Worm (Caenorhabditis elegans) whole organism, young adult: ENCODE data around the gene F56D5.5.
A peak's percentile ranks its signal among the peaks of the same experiment; 100 is the strongest.

Experiments used
- B0019.2 ChIP-seq: fragments of 200-800 bp; sonication (Bioruptor generic); conservative IDR thresholded peaks from 2 replicates; pipeline ENCODE4 v1.3.6; 2022; ENCODE audit warnings: missing genetic modification reagents, missing genetic modification characterization, missing compliant biosample characterization
- B0035.1 ChIP-seq: sonication (generic microtip); optimal IDR thresholded peaks from 2 replicates; lab custom pipeline; 2016; ENCODE audit warnings: missing genetic modification characterization, mild to moderate bottlenecking, missing compliant biosample characterization, missing genotype, missing genetic modification reagents
- F49E8.2 ChIP-seq: sonication (generic microtip); optimal IDR thresholded peaks from 3 replicates; lab custom pipeline; 2017; ENCODE audit warnings: missing genetic modification characterization, mild to moderate bottlenecking, missing compliant biosample characterization, antibody characterized with exemption, moderate library complexity; ENCODE audit not compliant: insufficient read depth
- F57C9.4 ChIP-seq: sonication (generic microtip); optimal IDR thresholded peaks from 2 replicates; lab custom pipeline; 2017; ENCODE audit warnings: mild to moderate bottlenecking, missing genetic modification characterization, missing compliant biosample characterization
- K11D2.4 ChIP-seq: fragments of 200-800 bp; sonication (Bioruptor generic); IDR thresholded peaks from 2 replicates; pipeline ENCODE4 v1.3.6; 2022; ENCODE audit warnings: missing genetic modification reagents, missing genetic modification characterization, missing compliant biosample characterization
- K12H6.12 ChIP-seq: fragments of 200-800 bp; sonication (Bioruptor generic); optimal IDR thresholded peaks from 2 replicates; lab custom pipeline; 2018; ENCODE audit warnings: mild to moderate bottlenecking, missing genetic modification characterization, missing compliant biosample characterization
- T26A5.8 ChIP-seq: sonication (generic microtip); optimal IDR thresholded peaks from 2 replicates; lab custom pipeline; 2016; ENCODE audit warnings: missing genetic modification characterization, missing compliant biosample characterization
- Y53F4B.3 ChIP-seq: fragments of 200-800 bp; sonication (Bioruptor generic); IDR thresholded peaks from 2 replicates; pipeline ENCODE4 v1.3.6; 2022; ENCODE audit warnings: missing genetic modification reagents, missing genetic modification characterization, missing compliant biosample characterization
- Y95B8A.8 ChIP-seq: fragments of 200-800 bp; sonication (Bioruptor generic); IDR thresholded peaks from 2 replicates; pipeline ENCODE4 v1.3.6; 2022; ENCODE audit warnings: missing genetic modification reagents, missing genetic modification characterization, missing compliant biosample characterization
- ZK185.1 ChIP-seq: sonication (generic microtip); optimal IDR thresholded peaks from 2 replicates; lab custom pipeline; 2016; ENCODE audit warnings: mild to moderate bottlenecking, missing genetic modification characterization, missing compliant biosample characterization; ENCODE audit not compliant: poor library complexity, severe bottlenecking
- akir-1 ChIP-seq: fragments of 200-800 bp; sonication (Bioruptor generic); optimal IDR thresholded peaks from 2 replicates; lab custom pipeline; 2018; ENCODE audit warnings: mild to moderate bottlenecking, missing genetic modification characterization, moderate library complexity, missing compliant biosample characterization
- ama-1 ChIP-seq, 3 experiments: fragments of 150-350 bp in 1 of 3; sonication (generic microtip) in 2 of 3; optimal IDR thresholded peaks; 2 replicates each; lab custom pipeline; 2014 to 2018; ENCODE audit warnings: missing biosample characterization in 2 of 3, missing genetic modification characterization in 2 of 3, missing genetic modification reagents in 2 of 3
- atf-7 ChIP-seq: sonication (generic microtip); optimal IDR thresholded peaks from 2 replicates; lab custom pipeline; 2017; ENCODE audit warnings: mild to moderate bottlenecking, missing genetic modification characterization, missing compliant biosample characterization
- attf-5 ChIP-seq: fragments of 200-800 bp; sonication (Bioruptor generic); optimal IDR thresholded peaks from 2 replicates; lab custom pipeline; 2018; ENCODE audit warnings: mild to moderate bottlenecking, missing genetic modification characterization, missing compliant biosample characterization
- bed-1 ChIP-seq: fragments of 200-800 bp; sonication (Bioruptor generic); IDR thresholded peaks from 2 replicates; pipeline ENCODE4 v1.3.6; 2022; ENCODE audit warnings: missing genetic modification reagents, missing genetic modification characterization, missing compliant biosample characterization
- ccch-3 ChIP-seq: fragments of 200-800 bp; sonication (Bioruptor generic); optimal IDR thresholded peaks from 2 replicates; lab custom pipeline; 2018; ENCODE audit warnings: mild to moderate bottlenecking, missing genetic modification characterization, missing compliant biosample characterization
- cebp-1 ChIP-seq, 2 experiments: fragments of 200-800 bp in 1 of 2; sonication (Bioruptor generic) in 1 of 2; sonication (generic microtip) in 1 of 2; IDR thresholded peaks in 1 of 2; optimal IDR thresholded peaks in 1 of 2; 2 replicates each; pipeline versions ENCODE4 v1.3.6 to Lab custom; 2017 to 2022; ENCODE audit warnings: missing compliant biosample characterization in 2 of 2, missing genetic modification characterization in 2 of 2, mild to moderate bottlenecking in 1 of 2, missing genetic modification reagents in 1 of 2, moderate library complexity in 1 of 2
- ceh-27 ChIP-seq: fragments of 200-800 bp; sonication (Bioruptor generic); optimal IDR thresholded peaks from 2 replicates; lab custom pipeline; 2018; ENCODE audit warnings: mild to moderate bottlenecking, missing genetic modification characterization, moderate library complexity, missing compliant biosample characterization
- ceh-58 ChIP-seq: fragments of 200-800 bp; sonication (Bioruptor generic); IDR thresholded peaks from 2 replicates; pipeline ENCODE4 v1.3.6; 2022; ENCODE audit warnings: missing genetic modification characterization, missing compliant biosample characterization
- ceh-91 ChIP-seq: fragments of 200-800 bp; sonication (Bioruptor generic); IDR thresholded peaks from 2 replicates; pipeline ENCODE4 v1.3.6; 2022; ENCODE audit warnings: missing genetic modification reagents, missing genetic modification characterization, missing compliant biosample characterization
- dox-1 ChIP-seq: fragments of 200-800 bp; sonication (Bioruptor generic); IDR thresholded peaks from 2 replicates; pipeline ENCODE4 v1.3.6; 2022; ENCODE audit warnings: missing genetic modification reagents, missing genetic modification characterization, missing compliant biosample characterization
- efl-1 ChIP-seq: fragments of 150-350 bp; optimal IDR thresholded peaks from 2 replicates; lab custom pipeline; 2014; ENCODE audit warnings: missing biosample characterization, missing genetic modification reagents, missing genetic modification characterization
- egl-44 ChIP-seq: fragments of 200-800 bp; sonication (Bioruptor generic); IDR thresholded peaks from 2 replicates; pipeline ENCODE4 v1.3.6; 2022; ENCODE audit warnings: missing genetic modification reagents, missing genetic modification characterization, missing compliant biosample characterization
- hlh-12 ChIP-seq: sonication (generic microtip); optimal IDR thresholded peaks from 2 replicates; lab custom pipeline; 2016; ENCODE audit warnings: missing genetic modification characterization, missing compliant biosample characterization
- hmg-20 ChIP-seq: fragments of 200-800 bp; sonication (Bioruptor generic); IDR thresholded peaks from 2 replicates; pipeline ENCODE4 v1.3.6; 2022; ENCODE audit warnings: missing genetic modification reagents, missing genetic modification characterization, missing compliant biosample characterization
- hrde-1 ChIP-seq: sonication (generic microtip); optimal IDR thresholded peaks from 2 replicates; lab custom pipeline; 2016; ENCODE audit warnings: missing genetic modification characterization, mild to moderate bottlenecking, missing compliant biosample characterization, moderate library complexity, missing genotype, missing genetic modification reagents, borderline replicate concordance
- lin-26 ChIP-seq: fragments of 200-800 bp; sonication (Bioruptor generic); IDR thresholded peaks from 2 replicates; pipeline ENCODE4 v1.3.6; 2022; ENCODE audit warnings: missing genetic modification reagents, missing genetic modification characterization, missing compliant biosample characterization
- lin-35 ChIP-seq, 3 experiments: fragments of 150-350 bp in 2 of 3; sonication (generic microtip) in 1 of 3; optimal IDR thresholded peaks; 2 replicates each; lab custom pipeline; 2014 to 2018; ENCODE audit warnings: missing biosample characterization in 3 of 3, missing genetic modification characterization in 3 of 3, missing genetic modification reagents in 3 of 3
- lir-1 ChIP-seq: fragments of 200-800 bp; sonication (Bioruptor generic); conservative IDR thresholded peaks from 2 replicates; pipeline ENCODE4 v1.3.6; 2022; ENCODE audit warnings: missing genetic modification reagents, missing genetic modification characterization, missing compliant biosample characterization
- mxl-1 ChIP-seq: sonication (generic microtip); optimal IDR thresholded peaks from 2 replicates; lab custom pipeline; 2016; ENCODE audit warnings: missing genetic modification characterization, missing compliant biosample characterization
- nfya-1 ChIP-seq: sonication (generic microtip); optimal IDR thresholded peaks from 2 replicates; lab custom pipeline; 2017; ENCODE audit warnings: antibody characterized with exemption, missing compliant biosample characterization, missing genetic modification characterization, borderline replicate concordance; ENCODE audit not compliant: insufficient read depth
- nfyb-1 ChIP-seq: fragments of 200-800 bp; sonication (Bioruptor generic); IDR thresholded peaks from 2 replicates; pipeline ENCODE4 v1.3.6; 2022; ENCODE audit warnings: missing genetic modification reagents, missing genetic modification characterization, missing compliant biosample characterization
- nhr-80 ChIP-seq: sonication (generic microtip); optimal IDR thresholded peaks from 2 replicates; lab custom pipeline; 2016; ENCODE audit warnings: missing genetic modification characterization, missing compliant biosample characterization
- pha-4 ChIP-seq: fragments of 150-350 bp; sonication (generic microtip); optimal IDR thresholded peaks from 2 replicates; lab custom pipeline; 2014; ENCODE audit warnings: missing biosample characterization, missing genetic modification reagents, missing genetic modification characterization
- sdz-38 ChIP-seq: sonication (generic microtip); optimal IDR thresholded peaks from 2 replicates; lab custom pipeline; 2016; ENCODE audit warnings: missing genotype, missing genetic modification characterization, missing compliant biosample characterization
- sea-2 ChIP-seq: fragments of 200-800 bp; sonication (Bioruptor generic); IDR thresholded peaks from 2 replicates; pipeline ENCODE4 v1.3.6; 2022; ENCODE audit warnings: missing genetic modification characterization, missing compliant biosample characterization
- snpc-4 ChIP-seq, 5 experiments: fragments of 150-350 bp in 1 of 5; sonication (generic microtip) in 4 of 5; optimal IDR thresholded peaks; 2 replicates each; lab custom pipeline; 2014 to 2018; ENCODE audit warnings: missing genetic modification characterization in 5 of 5, missing biosample characterization in 3 of 5, antibody characterized with exemption in 2 of 5, mild to moderate bottlenecking in 2 of 5, missing compliant biosample characterization in 2 of 5, missing genotype in 2 of 5, moderate library complexity in 2 of 5, missing genetic modification reagents in 1 of 5
- sptf-2 ChIP-seq: fragments of 200-800 bp; sonication (Bioruptor generic); optimal IDR thresholded peaks from 2 replicates; lab custom pipeline; 2018; ENCODE audit warnings: mild to moderate bottlenecking, missing genetic modification characterization, missing compliant biosample characterization
- tbx-9 ChIP-seq: sonication (generic microtip); optimal IDR thresholded peaks from 2 replicates; lab custom pipeline; 2016; ENCODE audit warnings: borderline replicate concordance, missing genetic modification characterization, inconsistent platforms, missing compliant biosample characterization
- tlf-1 ChIP-seq: fragments of 200-800 bp; sonication (Bioruptor generic); optimal IDR thresholded peaks from 2 replicates; lab custom pipeline; 2018; ENCODE audit warnings: mild to moderate bottlenecking, missing genetic modification characterization, missing compliant biosample characterization
- xnd-1 ChIP-seq: sonication (generic microtip); optimal IDR thresholded peaks from 2 replicates; lab custom pipeline; 2016; ENCODE audit warnings: missing genotype, missing genetic modification reagents, missing genetic modification characterization, missing compliant biosample characterization
- zfh-2 ChIP-seq: fragments of 200-800 bp; sonication (Bioruptor generic); conservative IDR thresholded peaks from 2 replicates; pipeline ENCODE4 v1.3.6; 2022; ENCODE audit warnings: missing genetic modification reagents, missing genetic modification characterization, missing compliant biosample characterization
- zim-3 ChIP-seq: sonication (generic microtip); optimal IDR thresholded peaks from 2 replicates; lab custom pipeline; 2017; ENCODE audit warnings: mild to moderate bottlenecking, missing genetic modification characterization, moderate library complexity, missing compliant biosample characterization
- ztf-18 ChIP-seq: sonication (generic microtip); optimal IDR thresholded peaks from 2 replicates; lab custom pipeline; 2016; ENCODE audit warnings: missing genotype, mild to moderate bottlenecking, missing genetic modification characterization, missing compliant biosample characterization
- ztf-22 ChIP-seq: fragments of 200-800 bp; sonication (Bioruptor generic); optimal IDR thresholded peaks from 2 replicates; lab custom pipeline; 2018; ENCODE audit warnings: mild to moderate bottlenecking, missing genetic modification characterization, moderate library complexity, missing compliant biosample characterization
- ztf-6 ChIP-seq: fragments of 200-800 bp; sonication (Bioruptor generic); IDR thresholded peaks from 2 replicates; pipeline ENCODE4 v1.3.6; 2022; ENCODE audit warnings: missing genetic modification reagents, missing genetic modification characterization, missing compliant biosample characterization

Gene F56D5.5

ce11 chrIV:9440880-9441336, 33.0 kb upstream of the F56D5.5 start, which contains the start of gene idh-1 (continued):
- TF ChIP-seq sptf-2 (GFP tag; lab: Kevin White, UChicago) (no peak), B0035.1 (tag; lab: Kevin White, UChicago) (no peak), bed-1 (GFP tag; lab: Robert Waterston, UW) (no peak), ztf-6 (GFP tag; lab: Robert Waterston, UW) (no peak), F57C9.4 (tag; lab: Kevin White, UChicago) (no peak), hlh-12 (tag; lab: Kevin White, UChicago) (no peak), Y53F4B.3 (no peak), ZK185.1 (tag; lab: Kevin White, UChicago) (no peak), pha-4 (tag; lab: Kevin White, UChicago) (no peak), sdz-38 (tag; lab: Kevin White, UChicago) (no peak), attf-5 (GFP tag; lab: Kevin White, UChicago) (peak; percentile 38), ztf-22 (GFP tag; lab: Kevin White, UChicago) (no peak), F49E8.2 (tag; lab: Kevin White, UChicago) (peak; percentile 13), K11D2.4 (GFP tag; lab: Robert Waterston, UW) (no peak), egl-44 (GFP tag; lab: Robert Waterston, UW) (no peak), sea-2 (no peak), ceh-58 (GFP tag; lab: Robert Waterston, UW) (no peak), nhr-80 (tag; lab: Kevin White, UChicago) (peak; percentile 20), lin-26 (GFP tag; lab: Robert Waterston, UW) (no peak), xnd-1 (tag; lab: Kevin White, UChicago) (peak; percentile 77), mxl-1 (tag; lab: Kevin White, UChicago) (no peak), zim-3 (tag; lab: Kevin White, UChicago) (peak; percentile 42), dox-1 (GFP tag; lab: Robert Waterston, UW) (peak; percentile 64; the same call in 1 of the 2 replicates), tbx-9 (tag; lab: Kevin White, UChicago) (peak; percentile 23), efl-1 (GFP tag; lab: Kevin White, UChicago) (peak; percentile 95), cebp-1 (GFP tag; IDR thresholded peaks at IDR 0.05; lab: Robert Waterston, UW) (no peak), cebp-1 (tag; optimal IDR thresholded peaks at IDR 0.05; lab: Kevin White, UChicago) (peak; percentile 36), ceh-91 (peak; percentile 85), hmg-20 (GFP tag; lab: Robert Waterston, UW) (no peak), hrde-1 (tag; lab: Kevin White, UChicago) (no peak), tlf-1 (GFP tag; lab: Kevin White, UChicago) (peak; percentile 75), ceh-27 (GFP tag; lab: Kevin White, UChicago) (peak; percentile 11), ztf-18 (tag; lab: Kevin White, UChicago) (no peak), Y95B8A.8 (peak; percentile 36; the same call in 1 of the 2 replicates), nfyb-1 (GFP tag; lab: Robert Waterston, UW) (0 out of 2 replicates have a peak, but pooled peaks have one; percentile 17), snpc-4 (GFP tag; optimal IDR thresholded peaks at IDR 0.05; lab: Kevin White, UChicago) (no peak), snpc-4 (tag; optimal IDR thresholded peaks at IDR 0.05; lab: Kevin White, UChicago) (peak; percentile 14 to 79 (median 38)), ama-1 (optimal IDR thresholded peaks at IDR 0.05; lab: Kevin White, UChicago) (peak; percentile 23), ama-1 (GFP tag; optimal IDR thresholded peaks at IDR 0.05; lab: Kevin White, UChicago) (no peak), K12H6.12 (tag; lab: Kevin White, UChicago) (no peak), B0019.2 (GFP tag; lab: Robert Waterston, UW) (peak; percentile 66; the same call in 1 of the 2 replicates), T26A5.8 (tag; lab: Kevin White, UChicago) (no peak), zfh-2 (GFP tag; lab: Robert Waterston, UW) (peak; percentile 62; the same call in 1 of the 2 replicates), akir-1 (GFP tag; lab: Kevin White, UChicago) (no peak), lin-35 (GFP tag; optimal IDR thresholded peaks at IDR 0.05; lab: Kevin White, UChicago) (peak; percentile 0 to 72 (median 30)), ccch-3 (no peak), lir-1 (GFP tag; lab: Robert Waterston, UW) (no peak; the same call in 1 of the 2 replicates), atf-7 (tag; lab: Kevin White, UChicago) (no peak), nfya-1 (tag; lab: Kevin White, UChicago) (no peak)
